Worm (Caenorhabditis elegans): Measurements from ENCODE around the gene T08H10.3.

ce11 chrV:4510351-4510750, 39.2 kb downstream of the T08H10.3 start:
- TF ChIP-seq lin-14 (GFP tag; optimal IDR thresholded peaks at IDR 0.05) (no peak), mef-2 (tag; optimal IDR thresholded peaks at IDR 0.05) (no peak), ets-5 (GFP tag; IDR thresholded peaks at IDR 0.05) (no peak)
